Worm (Caenorhabditis elegans): Measurements from ENCODE around the gene emc-6.

ce11 chrIV:7689326-7689725 lies 20.2 kb downstream of the emc-6 start:
- TF ChIP-seq ama-1 (optimal IDR thresholded peaks at IDR 0.05) (no peak), tbx-2 (tag; optimal IDR thresholded peaks at IDR 0.05) (no peak), unc-62 (GFP tag; optimal IDR thresholded peaks at IDR 0.05) (no peak), fos-1 (tag; optimal IDR thresholded peaks at IDR 0.05) (no peak), lsy-2 (tag; optimal IDR thresholded peaks at IDR 0.05) (no peak), zip-4 (GFP tag; optimal IDR thresholded peaks at IDR 0.05) (no peak)
